Fruit fly (Drosophila melanogaster) whole organism, wandering third instar larva: ENCODE data around the gene CG9040.

ENCODE experiments used
- Vsx2 ChIP-seq: fragments of 200-300, 225-300 bp; sonication (Bioruptor generic); optimal IDR thresholded peaks from 2 replicates; lab custom pipeline; 2018; ENCODE audit warnings: missing biosample characterization, missing genetic modification characterization; ENCODE audit not compliant: partially characterized antibody
- dmrt93B ChIP-seq: fragments of 200-800 bp; sonication (Bioruptor generic); optimal IDR thresholded peaks from 2 replicates; lab custom pipeline; 2018; ENCODE audit warnings: missing biosample characterization, mild to moderate bottlenecking, missing genetic modification characterization
- dsf ChIP-seq: sonication (Bioruptor generic); optimal IDR thresholded peaks from 2 replicates; lab custom pipeline; 2016; ENCODE audit warnings: missing biosample characterization, missing genetic modification characterization, borderline replicate concordance
- fru ChIP-seq: fragments of 200-800 bp; sonication (Bioruptor generic); optimal IDR thresholded peaks from 3 replicates; lab custom pipeline; 2016; ENCODE audit warnings: missing biosample characterization, mild to moderate bottlenecking, missing genetic modification characterization

DNA sequence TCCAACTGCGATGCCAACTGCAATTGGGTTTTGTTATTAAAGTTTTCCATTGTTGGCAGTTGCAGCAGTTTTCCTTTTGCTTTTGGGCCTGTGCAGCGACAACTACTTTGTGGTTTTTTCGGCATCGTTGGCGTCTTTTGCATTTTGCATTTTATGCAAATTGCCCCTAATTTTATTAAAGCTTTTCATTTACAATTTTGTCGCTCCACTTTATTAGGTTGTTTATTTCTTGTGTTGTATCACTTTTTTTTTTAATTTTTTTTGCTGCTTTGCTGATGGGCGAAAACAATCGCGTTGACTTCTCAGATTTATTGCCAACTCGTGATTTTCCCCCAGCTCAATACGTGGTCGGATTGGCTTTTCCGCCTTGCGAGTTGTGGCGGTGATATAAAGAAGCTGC, 29.9 kb upstream of the CG9040 start:
- TF ChIP-seq dmrt93B (GFP tag; lab: Kevin White, UChicago), result no peak
- no peak for TF ChIP-seq Vsx2
- TF ChIP-seq dsf (GFP tag; lab: Kevin White, UChicago), result no peak
- TF ChIP-seq fru (GFP tag; lab: Kevin White, UChicago), result no peak
